Worm (Caenorhabditis elegans): ENCODE data around the gene K07F5.22.
A peak's percentile ranks its signal among the peaks of the same experiment; 100 is the strongest.

Gene K07F5.22

ce11 chrIV:9825196-9825744 lies 39.6 kb upstream of the K07F5.22 start, which contains the start of gene mtr-4 (continued):
- TF ChIP-seq B0035.1 (tag; optimal IDR thresholded peaks at IDR 0.05) (no peak), mxl-1 (tag; optimal IDR thresholded peaks at IDR 0.05) (no peak), ets-4 (GFP tag; optimal IDR thresholded peaks at IDR 0.05) (no peak), ztf-6 (GFP tag; IDR thresholded peaks at IDR 0.05) (no peak), tlf-1 (GFP tag; optimal IDR thresholded peaks at IDR 0.05) (no peak), somi-1 (GFP tag; optimal IDR thresholded peaks at IDR 0.05) (no peak), F52B5.7 (tag; optimal IDR thresholded peaks at IDR 0.05) (no peak), aptf-3 (GFP tag; IDR thresholded peaks at IDR 0.05) (no peak), attf-6 (GFP tag; IDR thresholded peaks at IDR 0.05) (0 out of 2 replicates have a peak, but pooled peaks have one; percentile 17), sdz-38 (tag; optimal IDR thresholded peaks at IDR 0.05) (no peak), snpc-1.1 (tag; optimal IDR thresholded peaks at IDR 0.05; ENCODE audit: insufficient read depth) (no peak), F22D6.2 (tag; optimal IDR thresholded peaks at IDR 0.05) (no peak), Y95B8A.8 (GFP tag; IDR thresholded peaks at IDR 0.05) (0 out of 2 replicates have a peak, but pooled peaks have one; percentile 74), hmg-1.2 (GFP tag; IDR thresholded peaks at IDR 0.05) (peak; percentile 51), Y53G8AR.9 (GFP tag; conservative IDR thresholded peaks at IDR 0.05) (no peak), madf-8 (GFP tag; conservative IDR thresholded peaks at IDR 0.05) (peak; percentile 90), F33H1.4 (GFP tag; IDR thresholded peaks at IDR 0.05) (peak; percentile 96), rec-8 (tag; optimal IDR thresholded peaks at IDR 0.05) (no peak), lir-1 (GFP tag; conservative IDR thresholded peaks at IDR 0.05) (no peak), nhr-120 (GFP tag; IDR thresholded peaks at IDR 0.05) (no peak), T07F8.4 (tag; optimal IDR thresholded peaks at IDR 0.05) (no peak), pbrm-1 (GFP tag; IDR thresholded peaks at IDR 0.05) (peak; percentile 53; the same call in 1 of the 2 replicates), D2030.7 (GFP tag; IDR thresholded peaks at IDR 0.05) (peak; percentile 85), repo-1 (tag; optimal IDR thresholded peaks at IDR 0.05) (no peak), lsy-27 (tag; optimal IDR thresholded peaks at IDR 0.05; ENCODE audit: borderline replicate concordance, insufficient read depth) (no peak), lin-40 (tag; optimal IDR thresholded peaks at IDR 0.05) (no peak), lag-1 (GFP tag; IDR thresholded peaks at IDR 0.05) (no peak), zfh-2 (GFP tag; conservative IDR thresholded peaks at IDR 0.05) (no peak), F57C9.4 (tag; optimal IDR thresholded peaks at IDR 0.05) (no peak), ekl-4 (GFP tag; IDR thresholded peaks at IDR 0.05) (peak; percentile 43; the same call in 1 of the 2 replicates), ztf-28 (GFP tag; IDR thresholded peaks at IDR 0.05) (no peak), ztf-25 (GFP tag; IDR thresholded peaks at IDR 0.05) (no peak), nhr-27 (tag; optimal IDR thresholded peaks at IDR 0.05) (no peak), F23B12.7 (tag; optimal IDR thresholded peaks at IDR 0.05; ENCODE audit: insufficient read depth) (no peak), snpc-4 (GFP tag; optimal IDR thresholded peaks at IDR 0.05) (peak; percentile 64), snpc-4 (tag; optimal IDR thresholded peaks at IDR 0.05) (peak in 3 of 4 experiments; percentile 9 to 71 (median 69)), hsf-1 (GFP tag; IDR thresholded peaks at IDR 0.05) (peak; percentile 72), B0336.3 (GFP tag; IDR thresholded peaks at IDR 0.05) (0 out of 2 replicates have a peak, but pooled peaks have one; percentile 34), mes-4 (tag; optimal IDR thresholded peaks at IDR 0.05) (no peak), egl-44 (GFP tag; IDR thresholded peaks at IDR 0.05) (no peak), dox-1 (GFP tag; IDR thresholded peaks at IDR 0.05) (peak; percentile 77; the same call in 1 of the 2 replicates), Y53F4B.3 (GFP tag; IDR thresholded peaks at IDR 0.05) (no peak), hmg-20 (GFP tag; IDR thresholded peaks at IDR 0.05) (no peak), mcd-1 (GFP tag; IDR thresholded peaks at IDR 0.05) (peak; percentile 91), K12H6.12 (tag; optimal IDR thresholded peaks at IDR 0.05) (no peak), xnd-1 (tag; optimal IDR thresholded peaks at IDR 0.05) (peak; percentile 93)
